Worm (Caenorhabditis elegans): ENCODE data around the gene prp-3.

The prp-3 gene

ce11 chrIII:10435938-10436842 lies 8.4 kb upstream of the prp-3 start, which contains the start of the genes smrd-1 and enu-3.1:
smrd-1 (minus strand) TSS chrIII:10435988.
enu-3.1 (plus strand) TSS chrIII:10436276.
- peak; percentile 17 for TF ChIP-seq mep-1 (tag; optimal IDR thresholded peaks at IDR 0.05)
- TF ChIP-seq sptf-1 (tag; optimal IDR thresholded peaks at IDR 0.05), result peak; percentile 42
- TF ChIP-seq lsy-2 (tag; optimal IDR thresholded peaks at IDR 0.05), result peak; percentile 30
- peak; percentile 99 for TF ChIP-seq ces-1 (GFP tag; optimal IDR thresholded peaks at IDR 0.05)

DNA sequence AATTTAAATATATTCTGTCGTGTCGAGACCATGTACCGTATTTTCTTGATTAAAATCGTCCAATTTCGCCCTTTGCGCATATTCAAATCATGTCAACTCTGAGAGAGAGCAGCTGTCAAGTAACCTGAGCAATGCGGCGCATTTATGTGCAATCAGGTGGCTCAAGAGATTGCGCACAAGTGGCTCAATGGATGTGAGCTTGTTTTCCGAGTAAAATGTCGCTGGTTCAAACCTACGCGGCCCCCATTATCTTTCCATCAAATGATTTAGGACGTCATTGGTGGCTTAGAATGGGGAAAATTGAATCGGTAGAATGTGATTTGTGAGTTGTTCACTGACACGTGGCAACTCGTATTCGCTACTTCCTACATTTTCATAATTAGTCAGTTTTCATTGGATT lies 4.3 kb upstream of the prp-3 start:
- TF ChIP-seq hlh-1 (tag; optimal IDR thresholded peaks at IDR 0.05), result peak; percentile 92
- peak; percentile 73 for TF ChIP-seq unc-62 (GFP tag; optimal IDR thresholded peaks at IDR 0.05)
- peak; percentile 34 for TF ChIP-seq sem-2 (GFP tag; optimal IDR thresholded peaks at IDR 0.05)
- TF ChIP-seq ceh-39 (tag; optimal IDR thresholded peaks at IDR 0.05), result no peak
- peak; percentile 21 for TF ChIP-seq ces-1 (GFP tag; optimal IDR thresholded peaks at IDR 0.05)
- no peak for TF ChIP-seq snpc-4 (tag; optimal IDR thresholded peaks at IDR 0.05)
- peak; percentile 69 for TF ChIP-seq mls-2 (tag; optimal IDR thresholded peaks at IDR 0.05)
- TF ChIP-seq mab-5 (tag; optimal IDR thresholded peaks at IDR 0.05), result peak; percentile 54
- no peak for TF ChIP-seq zip-8 (tag; optimal IDR thresholded peaks at IDR 0.05)
- no peak for TF ChIP-seq unc-39 (tag; optimal IDR thresholded peaks at IDR 0.05)
- no peak for TF ChIP-seq nhr-76 (tag; optimal IDR thresholded peaks at IDR 0.05)
- TF ChIP-seq blmp-1 (tag; optimal IDR thresholded peaks at IDR 0.05), result no peak
- peak; percentile 8 for TF ChIP-seq lsy-2 (tag; optimal IDR thresholded peaks at IDR 0.05)
- no peak for TF ChIP-seq mep-1 (tag; optimal IDR thresholded peaks at IDR 0.05)
- TF ChIP-seq nhr-237 (tag; optimal IDR thresholded peaks at IDR 0.05), result no peak
- peak; percentile 75 for TF ChIP-seq M03D4.4 (tag; optimal IDR thresholded peaks at IDR 0.05)
- no peak for TF ChIP-seq ztf-11 (tag; optimal IDR thresholded peaks at IDR 0.05)
- peak; percentile 4 for TF ChIP-seq pha-4 (tag; optimal IDR thresholded peaks at IDR 0.05)
- TF ChIP-seq sptf-1 (tag; optimal IDR thresholded peaks at IDR 0.05), result peak; percentile 72
- TF ChIP-seq drap-1 (GFP tag; optimal IDR thresholded peaks at IDR 0.05), result peak; percentile 72
- TF ChIP-seq flh-1 (GFP tag; optimal IDR thresholded peaks at IDR 0.05), result peak; percentile 17
- TF ChIP-seq bed-3 (GFP tag; optimal IDR thresholded peaks at IDR 0.05), result peak; percentile 21
- peak; percentile 46 for TF ChIP-seq ceh-43 (GFP tag; optimal IDR thresholded peaks at IDR 0.05)
- TF ChIP-seq lin-32 (GFP tag; optimal IDR thresholded peaks at IDR 0.05), result peak; percentile 53
- TF ChIP-seq lin-13 (tag; optimal IDR thresholded peaks at IDR 0.05), result peak; percentile 50
- TF ChIP-seq nhr-28 (tag; optimal IDR thresholded peaks at IDR 0.05), result peak; percentile 14
- peak; percentile 86 for TF ChIP-seq unc-120 (tag; optimal IDR thresholded peaks at IDR 0.05; ENCODE audit: poor library complexity, severe bottlenecking)
- peak; percentile 2 for TF ChIP-seq ham-2 (GFP tag; optimal IDR thresholded peaks at IDR 0.05)
- TF ChIP-seq cnd-1 (tag; optimal IDR thresholded peaks at IDR 0.05), result peak; percentile 79
- TF ChIP-seq ceh-83 (GFP tag; optimal IDR thresholded peaks at IDR 0.05), result peak; percentile 84

- TF ChIP-seq lsy-2 (tag; optimal IDR thresholded peaks at IDR 0.05) (no peak), lin-32 (GFP tag; optimal IDR thresholded peaks at IDR 0.05) (no peak), mep-1 (tag; optimal IDR thresholded peaks at IDR 0.05) (no peak), ceh-39 (tag; optimal IDR thresholded peaks at IDR 0.05) (no peak), hlh-1 (tag; optimal IDR thresholded peaks at IDR 0.05) (no peak), nhr-237 (tag; optimal IDR thresholded peaks at IDR 0.05) (no peak), lin-13 (tag; optimal IDR thresholded peaks at IDR 0.05) (no peak), ztf-11 (tag; optimal IDR thresholded peaks at IDR 0.05) (no peak), drap-1 (GFP tag; optimal IDR thresholded peaks at IDR 0.05) (no peak), mls-2 (tag; optimal IDR thresholded peaks at IDR 0.05) (no peak)
Observed at ce11 chrIII:10423906-10424305, 3.9 kb downstream of the prp-3 start, which contains the start of gene M03C11.6. M03C11.6 (minus strand) TSS chrIII:10424006.

DNA sequence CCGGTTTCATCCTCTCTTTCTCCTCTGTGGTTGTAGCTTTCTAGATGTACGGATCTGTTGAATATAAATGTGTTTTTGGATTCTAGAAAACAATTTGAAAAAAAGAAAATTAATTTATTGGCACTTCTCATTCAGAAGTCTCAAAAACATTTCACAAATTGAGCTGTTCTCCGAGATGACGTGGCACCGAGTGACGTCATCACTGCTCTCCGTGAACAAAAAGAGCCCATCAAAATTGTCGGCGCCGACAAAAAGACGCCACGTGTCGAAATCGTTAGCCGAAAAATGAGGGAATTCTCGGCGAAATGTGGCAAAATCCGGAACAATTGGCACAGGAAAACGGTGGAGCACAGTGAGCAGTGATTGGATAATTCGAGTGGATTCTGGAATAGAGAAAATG lies 6.1 kb downstream of the prp-3 start:
- no peak for TF ChIP-seq drap-1 (GFP tag; optimal IDR thresholded peaks at IDR 0.05)

ce11 chrIII:10415822-10416221 lies 12.0 kb downstream of the prp-3 start, which contains the start of gene ymel-1:
ymel-1 (plus strand) TSS chrIII:10416139.
- TF ChIP-seq nhr-237 (tag; optimal IDR thresholded peaks at IDR 0.05) (no peak), nhr-28 (tag; optimal IDR thresholded peaks at IDR 0.05) (no peak), ceh-83 (GFP tag; optimal IDR thresholded peaks at IDR 0.05) (no peak), M03D4.4 (tag; optimal IDR thresholded peaks at IDR 0.05) (peak; percentile 25)

All from whole organism, mixed stage, embryonic.